Worm (Caenorhabditis elegans): Measurements from ENCODE around the gene M01D1.12.

DNA sequence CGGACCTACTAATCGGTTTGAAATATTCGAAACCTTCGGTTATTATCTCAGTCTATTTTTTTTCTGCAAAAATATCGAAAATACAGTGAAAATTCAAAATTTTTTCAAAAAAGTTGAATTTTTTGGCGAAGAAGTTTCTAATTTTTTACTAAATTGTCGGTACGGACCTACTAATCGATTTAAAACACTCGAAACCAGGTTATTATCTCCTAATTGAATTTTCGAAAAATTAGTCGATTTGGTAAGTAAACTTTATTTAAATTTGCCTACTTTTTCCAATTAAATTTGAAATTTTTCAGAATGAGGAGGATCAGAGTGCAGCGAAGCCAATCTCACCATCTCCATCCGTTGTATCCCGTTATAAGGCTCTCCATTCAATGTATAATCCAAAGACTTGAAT, 44.1 kb downstream of the M01D1.12 start, which contains the start of gene K02E7.12:
- TF ChIP-seq lin-40 (tag; optimal IDR thresholded peaks at IDR 0.05) (no peak), ekl-4 (GFP tag; IDR thresholded peaks at IDR 0.05) (no peak), pha-4 (tag; optimal IDR thresholded peaks at IDR 0.05) (no peak), mes-4 (tag; optimal IDR thresholded peaks at IDR 0.05) (no peak), rcor-1 (GFP tag; IDR thresholded peaks at IDR 0.05) (no peak), F33H1.4 (GFP tag; IDR thresholded peaks at IDR 0.05) (no peak), hmg-1.2 (GFP tag; IDR thresholded peaks at IDR 0.05) (no peak)
